Worm (Caenorhabditis elegans) whole organism, L2 larva: ENCODE measurements around the gene pan-1.

Experiments used
- C34F6.9 ChIP-seq: fragments of 150-350 bp; optimal IDR thresholded peaks from 2 replicates; lab custom pipeline; 2014; ENCODE audit warnings: missing biosample characterization, missing genetic modification characterization
- F13H6.1 ChIP-seq: sonication (generic microtip); optimal IDR thresholded peaks from 2 replicates; lab custom pipeline; 2016; ENCODE audit warnings: missing genetic modification characterization, missing compliant biosample characterization
- R02D3.7 ChIP-seq: fragments of 150-350 bp; optimal IDR thresholded peaks from 2 replicates; lab custom pipeline; 2014; ENCODE audit warnings: missing biosample characterization, missing genetic modification characterization
- Y55F3AM.14 ChIP-seq: fragments of 200-800 bp; sonication (Bioruptor generic); optimal IDR thresholded peaks from 2 replicates; lab custom pipeline; 2018; ENCODE audit warnings: mild to moderate bottlenecking, missing genetic modification characterization, missing compliant biosample characterization
- ZK546.5 ChIP-seq: sonication (generic microtip); optimal IDR thresholded peaks from 2 replicates; lab custom pipeline; 2017; ENCODE audit warnings: missing biosample characterization, missing genetic modification characterization
- alr-1 ChIP-seq: fragments of 150-350 bp; optimal IDR thresholded peaks from 2 replicates; lab custom pipeline; 2014; ENCODE audit warnings: missing biosample characterization, missing genetic modification characterization
- aly-2 ChIP-seq: fragments of 150-350 bp; optimal IDR thresholded peaks from 2 replicates; lab custom pipeline; 2014; ENCODE audit warnings: missing biosample characterization, missing genetic modification characterization
- ama-1 ChIP-seq: fragments of 150-350 bp; optimal IDR thresholded peaks from 2 replicates; lab custom pipeline; 2018; ENCODE audit warnings: inconsistent platforms
- blmp-1 ChIP-seq: sonication (generic microtip); optimal IDR thresholded peaks from 2 replicates; lab custom pipeline; 2017; ENCODE audit warnings: missing genetic modification characterization, mild to moderate bottlenecking, missing compliant biosample characterization, antibody characterized with exemption, moderate library complexity; ENCODE audit not compliant: insufficient read depth
- ceh-16 ChIP-seq: fragments of 150-350 bp; optimal IDR thresholded peaks from 2 replicates; lab custom pipeline; 2014; ENCODE audit warnings: missing biosample characterization, missing genetic modification characterization
- ceh-82 ChIP-seq: fragments of 150-350 bp; optimal IDR thresholded peaks from 2 replicates; lab custom pipeline; 2014; ENCODE audit warnings: missing biosample characterization, missing genetic modification characterization
- crh-2 ChIP-seq: sonication (generic microtip); optimal IDR thresholded peaks from 2 replicates; lab custom pipeline; 2017; ENCODE audit warnings: missing biosample characterization, missing genetic modification characterization
- dmd-4 ChIP-seq: sonication (generic microtip); optimal IDR thresholded peaks from 2 replicates; lab custom pipeline; 2017; ENCODE audit warnings: missing biosample characterization, missing genetic modification characterization
- egl-27 ChIP-seq: sonication (generic microtip); optimal IDR thresholded peaks from 3 replicates; lab custom pipeline; 2017; ENCODE audit warnings: missing biosample characterization, missing genetic modification reagents, missing genetic modification characterization
- elt-1 ChIP-seq: fragments of 150-350 bp; optimal IDR thresholded peaks from 2 replicates; lab custom pipeline; 2014; ENCODE audit warnings: missing biosample characterization, missing genetic modification characterization
- elt-3 ChIP-seq: sonication (generic microtip); optimal IDR thresholded peaks from 2 replicates; lab custom pipeline; 2017; ENCODE audit warnings: missing biosample characterization, missing genetic modification characterization
- fos-1 ChIP-seq: fragments of 150-350 bp; optimal IDR thresholded peaks from 2 replicates; lab custom pipeline; 2014; ENCODE audit warnings: missing biosample characterization, missing genetic modification characterization
- gmeb-1 ChIP-seq: fragments of 150-350 bp; optimal IDR thresholded peaks from 2 replicates; lab custom pipeline; 2014; ENCODE audit warnings: missing biosample characterization, missing genetic modification characterization
- lin-11 ChIP-seq: fragments of 150-350 bp; sonication (generic microtip); optimal IDR thresholded peaks from 2 replicates; lab custom pipeline; 2014; ENCODE audit warnings: missing biosample characterization, missing genetic modification characterization, inconsistent platforms, mixed read lengths
- lin-13 ChIP-seq: fragments of 150-350 bp; optimal IDR thresholded peaks from 2 replicates; lab custom pipeline; 2014; ENCODE audit warnings: missing biosample characterization, missing genetic modification reagents, missing genetic modification characterization
- lin-39 ChIP-seq: fragments of 150-350 bp; optimal IDR thresholded peaks from 2 replicates; lab custom pipeline; 2014; ENCODE audit warnings: missing biosample characterization, missing genetic modification reagents, missing genetic modification characterization
- lsy-2 ChIP-seq, 2 experiments: fragments of 150-350 bp in 1 of 2; sonication (generic microtip) in 1 of 2; optimal IDR thresholded peaks; 2 replicates each; lab custom pipeline; 2014 to 2017; ENCODE audit warnings: missing biosample characterization in 2 of 2, missing genetic modification characterization in 2 of 2
- mab-5 ChIP-seq: fragments of 150-350 bp; optimal IDR thresholded peaks from 2 replicates; lab custom pipeline; 2014; ENCODE audit warnings: missing biosample characterization, missing genetic modification characterization
- mbf-1 ChIP-seq: sonication (generic microtip); optimal IDR thresholded peaks from 2 replicates; lab custom pipeline; 2017; ENCODE audit warnings: missing biosample characterization, missing genetic modification characterization
- mdl-1 ChIP-seq, 2 experiments: fragments of 150-350 bp in 1 of 2; sonication (generic microtip) in 1 of 2; optimal IDR thresholded peaks; 2 replicates each; lab custom pipeline; 2017; ENCODE audit warnings: missing biosample characterization in 2 of 2, missing genetic modification characterization in 2 of 2
- nhr-10 ChIP-seq: sonication (generic microtip); optimal IDR thresholded peaks from 2 replicates; lab custom pipeline; 2017; ENCODE audit warnings: missing biosample characterization, missing genetic modification characterization
- nhr-11 ChIP-seq: fragments of 150-350 bp; optimal IDR thresholded peaks from 2 replicates; lab custom pipeline; 2014; ENCODE audit warnings: missing biosample characterization, missing genetic modification characterization
- nhr-12 ChIP-seq: fragments of 150-350 bp; optimal IDR thresholded peaks from 2 replicates; lab custom pipeline; 2014; ENCODE audit warnings: missing biosample characterization, missing genetic modification characterization
- nhr-129 ChIP-seq: fragments of 150-350 bp; optimal IDR thresholded peaks from 2 replicates; lab custom pipeline; 2014; ENCODE audit warnings: missing biosample characterization, missing genetic modification characterization
- nhr-21 ChIP-seq: fragments of 150-350 bp; optimal IDR thresholded peaks from 2 replicates; lab custom pipeline; 2014; ENCODE audit warnings: missing biosample characterization, missing genetic modification characterization
- nhr-23 ChIP-seq: fragments of 150-350 bp; optimal IDR thresholded peaks from 2 replicates; lab custom pipeline; 2014; ENCODE audit warnings: missing biosample characterization, missing genetic modification reagents, missing genetic modification characterization
- nhr-237 ChIP-seq: fragments of 150-350 bp; optimal IDR thresholded peaks from 2 replicates; lab custom pipeline; 2014; ENCODE audit warnings: missing biosample characterization, missing genetic modification characterization
- nhr-25 ChIP-seq: fragments of 150-350 bp; sonication (generic microtip); optimal IDR thresholded peaks from 3 replicates; lab custom pipeline; 2014; ENCODE audit warnings: missing biosample characterization, missing genetic modification characterization
- nhr-6 ChIP-seq: fragments of 150-350 bp; optimal IDR thresholded peaks from 2 replicates; lab custom pipeline; 2014; ENCODE audit warnings: missing biosample characterization, missing genetic modification characterization
- nhr-77 ChIP-seq: fragments of 150-350 bp; optimal IDR thresholded peaks from 2 replicates; lab custom pipeline; 2014; ENCODE audit warnings: missing biosample characterization, missing genetic modification characterization
- peb-1 ChIP-seq: fragments of 150-350 bp; optimal IDR thresholded peaks from 2 replicates; lab custom pipeline; 2014; ENCODE audit warnings: missing biosample characterization, missing genetic modification characterization
- sem-4 ChIP-seq: fragments of 150-350 bp; optimal IDR thresholded peaks from 2 replicates; lab custom pipeline; 2014; ENCODE audit warnings: missing biosample characterization, missing genetic modification reagents, missing genetic modification characterization
- skn-1 ChIP-seq: sonication (generic microtip); optimal IDR thresholded peaks from 2 replicates; lab custom pipeline; 2017; ENCODE audit warnings: missing biosample characterization, missing genetic modification characterization
- sma-3 ChIP-seq: sonication (generic microtip); optimal IDR thresholded peaks from 2 replicates; lab custom pipeline; 2016; ENCODE audit warnings: missing genetic modification reagents, missing genetic modification characterization, missing compliant biosample characterization
- sma-9 ChIP-seq, 2 experiments: fragments of 150-350 bp in 1 of 2; sonication (generic microtip) in 1 of 2; optimal IDR thresholded peaks; 2 replicates each; lab custom pipeline; 2014 to 2016; ENCODE audit warnings: missing genetic modification characterization in 2 of 2, mild to moderate bottlenecking in 1 of 2, missing biosample characterization in 1 of 2, missing compliant biosample characterization in 1 of 2, missing genetic modification reagents in 1 of 2, moderate library complexity in 1 of 2
- snpc-4 ChIP-seq: fragments of 150-350 bp; optimal IDR thresholded peaks from 2 replicates; lab custom pipeline; 2014; ENCODE audit warnings: missing biosample characterization, missing genetic modification characterization
- unc-39 ChIP-seq: fragments of 150-350 bp; optimal IDR thresholded peaks from 2 replicates; lab custom pipeline; 2014; ENCODE audit warnings: missing biosample characterization, missing genetic modification characterization
- unc-55 ChIP-seq: fragments of 150-350 bp; sonication (generic microtip); optimal IDR thresholded peaks from 3 replicates; lab custom pipeline; 2014; ENCODE audit warnings: missing biosample characterization, missing genetic modification reagents, missing genetic modification characterization
- unc-62 ChIP-seq: fragments of 150-350 bp; optimal IDR thresholded peaks from 2 replicates; lab custom pipeline; 2014; ENCODE audit warnings: missing biosample characterization, missing genetic modification reagents, missing genetic modification characterization
- zag-1 ChIP-seq: fragments of 150-350 bp; optimal IDR thresholded peaks from 2 replicates; lab custom pipeline; 2014; ENCODE audit warnings: missing biosample characterization, missing genetic modification characterization
- ztf-1 ChIP-seq: fragments of 200-800 bp; sonication (Bioruptor generic); conservative IDR thresholded peaks from 2 replicates; pipeline ENCODE4 v1.3.6; 2022; ENCODE audit warnings: missing genetic modification characterization, missing compliant biosample characterization
- ztf-11 ChIP-seq: sonication (generic microtip); optimal IDR thresholded peaks from 2 replicates; lab custom pipeline; 2017; ENCODE audit warnings: missing biosample characterization, missing genetic modification characterization
- ztf-4 ChIP-seq: fragments of 150-350 bp; optimal IDR thresholded peaks from 2 replicates; lab custom pipeline; 2014; ENCODE audit warnings: missing biosample characterization, missing genetic modification characterization

The pan-1 gene

DNA sequence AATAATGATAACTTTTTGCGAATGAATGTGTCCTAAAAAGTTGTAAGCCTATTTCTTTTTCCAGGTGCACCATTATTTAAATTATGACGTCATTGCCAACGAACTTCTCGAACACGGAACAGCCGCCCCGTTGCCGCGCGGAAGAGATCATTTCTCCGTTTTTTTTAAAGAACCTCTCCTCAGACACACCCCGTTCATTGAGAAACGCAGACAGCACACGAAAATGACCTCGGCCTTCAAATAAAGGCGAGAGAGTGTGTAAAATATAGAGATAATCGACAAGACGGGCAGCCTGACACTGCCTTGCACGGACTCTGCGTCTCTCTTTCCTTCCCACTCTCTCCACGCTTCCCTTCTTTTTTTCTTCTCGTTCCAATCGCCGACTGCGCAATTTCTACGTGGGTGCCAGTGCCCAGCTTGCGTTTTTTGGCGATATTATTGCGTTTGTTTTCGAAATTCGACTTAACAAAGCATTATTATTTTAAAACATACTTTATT, 2.1 kb upstream of the pan-1 start:
- TF ChIP-seq lin-13 (GFP tag; lab: Kevin White, UChicago) (peak; percentile 40), nhr-11 (no peak), ceh-82 (tag; lab: Kevin White, UChicago) (no peak), ZK546.5 (tag; lab: Kevin White, UChicago) (no peak), ceh-16 (tag; lab: Kevin White, UChicago) (peak; percentile 37), elt-3 (tag; lab: Kevin White, UChicago) (no peak), ztf-11 (tag; lab: Kevin White, UChicago) (no peak), F13H6.1 (peak; percentile 86), nhr-23 (tag; lab: Kevin White, UChicago) (no peak), zag-1 (tag; lab: Kevin White, UChicago) (peak; percentile 12), crh-2 (peak; percentile 59), nhr-6 (peak; percentile 45), mab-5 (peak; percentile 75), lsy-2 (tag; optimal IDR thresholded peaks at IDR 0.05; lab: Kevin White, UChicago) (peak; percentile 64 to 82), ztf-1 (GFP tag; lab: Robert Waterston, UW) (no peak), ztf-4 (tag; lab: Kevin White, UChicago) (peak; percentile 53), fos-1 (tag; lab: Kevin White, UChicago) (peak; percentile 82), aly-2 (no peak), nhr-10 (tag; lab: Kevin White, UChicago) (no peak), unc-55 (GFP tag; lab: Kevin White, UChicago) (peak; percentile 69), lin-39 (tag; lab: Kevin White, UChicago) (no peak), elt-1 (tag; lab: Kevin White, UChicago) (no peak), dmd-4 (tag; lab: Kevin White, UChicago) (no peak), nhr-77 (tag; lab: Kevin White, UChicago) (no peak), mdl-1 (tag; optimal IDR thresholded peaks at IDR 0.05; lab: Kevin White, UChicago) (peak; percentile 51 to 58), peb-1 (tag; lab: Kevin White, UChicago) (peak; percentile 45), sma-9 (GFP tag; optimal IDR thresholded peaks at IDR 0.05; lab: Kevin White, UChicago) (peak; percentile 83), sma-9 (tag; optimal IDR thresholded peaks at IDR 0.05; lab: Kevin White, UChicago) (no peak), unc-62 (GFP tag; lab: Kevin White, UChicago) (peak; percentile 54), skn-1 (tag; lab: Kevin White, UChicago) (no peak), nhr-25 (tag; lab: Kevin White, UChicago) (peak; percentile 84), C34F6.9 (tag; lab: Kevin White, UChicago) (peak; percentile 80), sem-4 (tag; lab: Kevin White, UChicago) (peak; percentile 38), nhr-21 (tag; lab: Kevin White, UChicago) (peak; percentile 80), mbf-1 (tag; lab: Kevin White, UChicago) (no peak), sma-3 (GFP tag; lab: Kevin White, UChicago) (peak; percentile 77), gmeb-1 (tag; lab: Kevin White, UChicago) (peak; percentile 59), nhr-237 (tag; lab: Kevin White, UChicago) (no peak), lin-11 (tag; lab: Kevin White, UChicago) (peak; percentile 72), egl-27 (tag; lab: Kevin White, UChicago) (peak; percentile 34), nhr-12 (tag; lab: Kevin White, UChicago) (no peak), nhr-129 (tag; lab: Kevin White, UChicago) (peak; percentile 64), ama-1 (lab: Kevin White, UChicago) (peak; percentile 66), unc-39 (tag; lab: Kevin White, UChicago) (no peak), snpc-4 (tag; lab: Kevin White, UChicago) (no peak), alr-1 (tag; lab: Kevin White, UChicago) (no peak), blmp-1 (tag; lab: Kevin White, UChicago) (no peak), Y55F3AM.14 (GFP tag; lab: Kevin White, UChicago) (peak; percentile 72), R02D3.7 (no peak)
